Fruit fly (Drosophila melanogaster) whole organism, adult: ENCODE data around the gene CG14856.

ENCODE experiments used
- CG11617 ChIP-seq: fragments of 200-800 bp; sonication (Bioruptor generic); optimal IDR thresholded peaks from 2 replicates; lab custom pipeline; 2017; ENCODE audit warnings: mild to moderate bottlenecking, missing biosample characterization, missing genetic modification reagents, missing genetic modification characterization
- CG12768 ChIP-seq: fragments of 200-800 bp; sonication (Bioruptor generic); optimal IDR thresholded peaks from 2 replicates; lab custom pipeline; 2017; ENCODE audit warnings: missing biosample characterization, missing genetic modification characterization, mild to moderate bottlenecking, moderate library complexity, missing genetic modification reagents
- Mnt ChIP-seq: fragments of 200-800 bp; sonication (Bioruptor generic); optimal IDR thresholded peaks from 2 replicates; lab custom pipeline; 2016; ENCODE audit warnings: missing biosample characterization, mild to moderate bottlenecking, missing genetic modification characterization
- bab1 ChIP-seq: fragments of 200-800 bp; sonication (Bioruptor generic); optimal IDR thresholded peaks from 3 replicates; lab custom pipeline; 2019; ENCODE audit warnings: missing biosample characterization, mild to moderate bottlenecking, missing genetic modification characterization, moderate library complexity
- cic ChIP-seq: fragments of 200-800 bp; sonication (Bioruptor generic); optimal IDR thresholded peaks from 2 replicates; lab custom pipeline; 2017; ENCODE audit warnings: missing biosample characterization, mild to moderate bottlenecking, missing genetic modification characterization, moderate library complexity
- kay ChIP-seq: fragments of 200-800 bp; sonication (Bioruptor generic); peaks from one replicate; lab custom pipeline; 2016; ENCODE audit warnings: missing biosample characterization, missing genetic modification characterization, borderline replicate concordance
- toe ChIP-seq: fragments of 200-800 bp; sonication (Bioruptor generic); optimal IDR thresholded peaks from 2 replicates; lab custom pipeline; 2016; ENCODE audit warnings: missing biosample characterization, missing genetic modification characterization

DNA sequence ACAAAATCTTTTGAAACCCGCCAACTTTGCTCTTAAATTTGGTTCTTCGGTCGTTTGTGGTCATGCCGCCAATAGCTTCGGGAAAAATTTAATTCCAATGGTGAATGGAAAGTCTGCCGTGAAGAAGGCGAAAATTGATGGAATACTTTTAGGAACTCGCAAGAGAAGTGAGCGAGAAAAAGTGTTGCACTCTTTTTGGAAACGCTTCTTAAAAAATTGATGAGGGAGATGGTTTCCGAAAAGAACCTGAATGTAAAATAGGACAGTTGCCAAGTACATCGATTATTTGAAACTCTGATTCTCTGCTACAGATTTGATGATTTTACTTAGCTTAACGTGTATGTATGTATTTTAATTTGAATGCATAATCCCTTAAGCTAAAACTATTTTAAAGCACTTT, 24.2 kb downstream of the CG14856 start:
- TF ChIP-seq Mnt (GFP tag; lab: Kevin White, UChicago) (no peak), bab1 (GFP tag; lab: Kevin White, UChicago) (no peak), kay (GFP tag; lab: Kevin White, UChicago) (no peak), toe (no peak), cic (no peak), CG12768 (GFP tag; lab: Kevin White, UChicago) (no peak), CG11617 (GFP tag; lab: Kevin White, UChicago) (no peak)
